Fruit fly (Drosophila melanogaster): ENCODE measurements around the gene SLIRP1.

Gene SLIRP1

DNA sequence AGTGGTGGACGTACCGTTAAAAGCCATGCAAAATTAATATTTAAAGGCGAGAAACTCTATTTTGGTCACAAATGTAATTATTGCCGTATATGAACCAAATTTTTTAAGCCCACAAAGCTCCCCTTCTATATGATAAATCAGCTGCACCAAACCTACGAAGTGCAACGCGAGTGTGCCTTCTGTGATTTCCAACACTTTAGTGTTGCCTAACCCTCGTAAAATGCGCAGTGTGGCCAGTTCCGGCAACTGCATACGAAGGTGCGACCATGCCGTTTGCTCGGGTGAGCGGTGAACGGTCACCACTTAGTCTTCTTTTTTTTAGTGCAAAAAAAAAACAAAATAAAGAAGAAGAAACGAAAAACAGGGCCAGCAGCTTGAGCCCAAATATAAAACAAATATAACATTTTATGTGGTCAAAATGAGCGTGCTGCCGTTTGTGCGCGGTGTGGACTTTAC is 20.4 kb upstream of the SLIRP1 start, which contains the start of the genes tty and fliI (continued):
- TF ChIP-seq Ada2b (GFP tag; IDR thresholded peaks at IDR 0.05) (peak; percentile 85), Lhr (GFP tag; optimal IDR thresholded peaks at IDR 0.05) (peak; percentile 88), nom (GFP tag; optimal IDR thresholded peaks at IDR 0.05) (peak; percentile 98), CG11696 (GFP tag; IDR thresholded peaks at IDR 0.05) (peak; percentile 98), trh (GFP tag; optimal IDR thresholded peaks at IDR 0.05) (peak; percentile 10), CG3407 (GFP tag; optimal IDR thresholded peaks at IDR 0.05) (peak; percentile 66), CG10321 (GFP tag; IDR thresholded peaks at IDR 0.05) (peak; percentile 49; the same call in 1 of the 2 replicates), bab2 (GFP tag; optimal IDR thresholded peaks at IDR 0.05) (peak; percentile 81), nmo (GFP tag; optimal IDR thresholded peaks at IDR 0.05) (peak; percentile 87), Nf-YC (tag; optimal IDR thresholded peaks at IDR 0.05) (peak; percentile 22), CG13123 (GFP tag; optimal IDR thresholded peaks at IDR 0.05) (peak; percentile 60), Dbx (GFP tag; IDR thresholded peaks at IDR 0.05) (peak; percentile 85), kay (GFP tag; optimal IDR thresholded peaks at IDR 0.05) (peak; percentile 50), Sry-β (GFP tag; optimal IDR thresholded peaks at IDR 0.05) (no peak), CG17568 (GFP tag; optimal IDR thresholded peaks at IDR 0.05) (no peak), D (optimal IDR thresholded peaks at IDR 0.05) (no peak), D (GFP tag; optimal IDR thresholded peaks at IDR 0.05) (peak; percentile 48), sisA (GFP tag; IDR thresholded peaks at IDR 0.05) (peak; percentile 92), CG7786 (GFP tag; optimal IDR thresholded peaks at IDR 0.05) (peak; percentile 87), CG32767 (GFP tag; IDR thresholded peaks at IDR 0.05) (peak; percentile 74), gt (GFP tag; IDR thresholded peaks at IDR 0.05) (peak; percentile 67), tgo (GFP tag; IDR thresholded peaks at IDR 0.05) (peak; percentile 89), grau (tag; optimal IDR thresholded peaks at IDR 0.05) (peak; percentile 75), Max (GFP tag; optimal IDR thresholded peaks at IDR 0.05) (peak; percentile 69), NK7.1 (GFP tag; optimal IDR thresholded peaks at IDR 0.05) (peak; percentile 42), Side (GFP tag; optimal IDR thresholded peaks at IDR 0.05) (peak; percentile 77), br (optimal IDR thresholded peaks at IDR 0.05) (no peak), CTCF (GFP tag; optimal IDR thresholded peaks at IDR 0.05) (peak; percentile 35), jumu (GFP tag; optimal IDR thresholded peaks at IDR 0.05) (peak; percentile 85), aop (GFP tag; IDR thresholded peaks at IDR 0.05) (peak; percentile 60; the same call in 1 of the 2 replicates), E2f2 (GFP tag; IDR thresholded peaks at IDR 0.05) (peak; percentile 80), Bdp1 (GFP tag; optimal IDR thresholded peaks at IDR 0.05) (peak; percentile 79), ind (GFP tag; optimal IDR thresholded peaks at IDR 0.05) (peak; percentile 85), Lim3 (GFP tag; IDR thresholded peaks at IDR 0.05) (peak; percentile 46; the same call in 1 of the 2 replicates)

dm6 chrX:21338153-21338552 is 19.1 kb upstream of the SLIRP1 start:
- TF ChIP-seq CG30431 (GFP tag; optimal IDR thresholded peaks at IDR 0.05) (no peak), ind (GFP tag; optimal IDR thresholded peaks at IDR 0.05) (no peak), onecut (GFP tag; IDR thresholded peaks at IDR 0.05) (peak; percentile 92), tap (tag; optimal IDR thresholded peaks at IDR 0.05) (no peak), ci (GFP tag; IDR thresholded peaks at IDR 0.05) (no peak), chinmo (GFP tag; IDR thresholded peaks at IDR 0.05; ENCODE audit: partially characterized antibody) (0 out of 4 replicates have a peak, but pooled peaks have one; percentile 18), hkb (optimal IDR thresholded peaks at IDR 0.05) (no peak), hkb (GFP tag; IDR thresholded peaks at IDR 0.05) (no peak), CG30403 (GFP tag; optimal IDR thresholded peaks at IDR 0.05) (no peak), Trl (optimal IDR thresholded peaks at IDR 0.05) (peak in 1 of 2 experiments; percentile 6), Trl (GFP tag; optimal IDR thresholded peaks at IDR 0.05) (no peak), ab (GFP tag; optimal IDR thresholded peaks at IDR 0.05) (no peak), mirr (GFP tag; optimal IDR thresholded peaks at IDR 0.05) (no peak), CG18599 (GFP tag; optimal IDR thresholded peaks at IDR 0.05) (peak; percentile 11), TFAM (GFP tag; optimal IDR thresholded peaks at IDR 0.05) (no peak), bsh (GFP tag; optimal IDR thresholded peaks at IDR 0.05) (peak in 1 of 2 experiments; percentile 5), ewg (GFP tag; optimal IDR thresholded peaks at IDR 0.05) (peak; percentile 86), Blimp-1 (GFP tag; optimal IDR thresholded peaks at IDR 0.05) (no peak), pnt (GFP tag; optimal IDR thresholded peaks at IDR 0.05) (no peak), twi (tag; optimal IDR thresholded peaks at IDR 0.05) (no peak), CG15011 (GFP tag; optimal IDR thresholded peaks at IDR 0.05) (no peak), crol (GFP tag; IDR thresholded peaks at IDR 0.05) (peak; percentile 43)

Data from whole organism, embryonic.